Worm (Caenorhabditis elegans) whole organism, L1 larva: ENCODE measurements around the gene F47B10.6.
A peak's percentile ranks its signal among the peaks of the same experiment; 100 is the strongest.

ENCODE experiments used
- C04F5.9 ChIP-seq: sonication (generic microtip); optimal IDR thresholded peaks from 2 replicates; lab custom pipeline; 2016; ENCODE audit warnings: missing genetic modification characterization, missing compliant biosample characterization
- C16A3.4 ChIP-seq: fragments of 150-350 bp; optimal IDR thresholded peaks from 2 replicates; lab custom pipeline; 2014; ENCODE audit warnings: missing biosample characterization, missing genetic modification characterization
- aly-2 ChIP-seq: fragments of 150-350 bp; optimal IDR thresholded peaks from 2 replicates; lab custom pipeline; 2014; ENCODE audit warnings: missing biosample characterization, missing genetic modification characterization
- blmp-1 ChIP-seq: fragments of 150-350 bp; optimal IDR thresholded peaks from 2 replicates; lab custom pipeline; 2014; ENCODE audit warnings: missing biosample characterization, missing genetic modification characterization
- ceh-90 ChIP-seq: sonication (generic microtip); optimal IDR thresholded peaks from 2 replicates; lab custom pipeline; 2016; ENCODE audit warnings: missing genetic modification characterization, missing compliant biosample characterization
- ces-1 ChIP-seq: fragments of 150-350 bp; optimal IDR thresholded peaks from 2 replicates; lab custom pipeline; 2014; ENCODE audit warnings: missing biosample characterization, missing genetic modification reagents, missing genetic modification characterization
- dpl-1 ChIP-seq, 3 experiments: fragments of 150-350 bp in 2 of 3; sonication (generic microtip) in 1 of 3; optimal IDR thresholded peaks; 2 replicates each; lab custom pipeline; 2014 to 2017; ENCODE audit warnings: missing biosample characterization in 3 of 3, missing genetic modification characterization in 3 of 3, missing genetic modification reagents in 3 of 3
- efl-1 ChIP-seq, 4 experiments: fragments of 150-350 bp; optimal IDR thresholded peaks in 3 of 4; peaks in 1 of 4; 1 replicate in 1 of 4; 2 replicates in 3 of 4; lab custom pipeline; 2014; ENCODE audit warnings: missing biosample characterization in 2 of 4, missing genetic modification characterization in 2 of 4, missing genetic modification reagents in 2 of 4
- egl-13 ChIP-seq: sonication (generic microtip); optimal IDR thresholded peaks from 2 replicates; lab custom pipeline; 2016; ENCODE audit warnings: missing genotype, missing genetic modification reagents, missing genetic modification characterization, missing compliant biosample characterization
- fkh-8 ChIP-seq: sonication (generic microtip); optimal IDR thresholded peaks from 2 replicates; lab custom pipeline; 2016; ENCODE audit warnings: mild to moderate bottlenecking, missing genetic modification characterization, missing compliant biosample characterization
- hlh-4 ChIP-seq: sonication (generic microtip); optimal IDR thresholded peaks from 2 replicates; lab custom pipeline; 2016; ENCODE audit warnings: mild to moderate bottlenecking, missing genetic modification characterization, missing compliant biosample characterization
- hpl-2 ChIP-seq: fragments of 150-350 bp; optimal IDR thresholded peaks from 2 replicates; lab custom pipeline; 2014; ENCODE audit warnings: missing biosample characterization, missing genetic modification reagents, missing genetic modification characterization
- irx-1 ChIP-seq: sonication (generic microtip); optimal IDR thresholded peaks from 2 replicates; lab custom pipeline; 2016; ENCODE audit warnings: missing genetic modification characterization, missing compliant biosample characterization
- lin-14 ChIP-seq: fragments of 200-800 bp; sonication (Bioruptor generic); optimal IDR thresholded peaks from 2 replicates; lab custom pipeline; 2018; ENCODE audit warnings: mild to moderate bottlenecking, missing genetic modification characterization, moderate library complexity, missing compliant biosample characterization
- lin-15B ChIP-seq: fragments of 150-350 bp; sonication (generic microtip); optimal IDR thresholded peaks from 3 replicates; lab custom pipeline; 2014; ENCODE audit warnings: missing biosample characterization, missing genetic modification characterization
- lin-39 ChIP-seq: fragments of 150-350 bp; optimal IDR thresholded peaks from 2 replicates; lab custom pipeline; 2014; ENCODE audit warnings: missing biosample characterization, missing genetic modification reagents, missing genetic modification characterization
- mdl-1 ChIP-seq, 2 experiments: fragments of 150-350 bp; optimal IDR thresholded peaks; 2 replicates each; lab custom pipeline; 2014 to 2017; ENCODE audit warnings: missing biosample characterization in 2 of 2, missing genetic modification characterization in 2 of 2, inconsistent platforms in 1 of 2
- mef-2 ChIP-seq: fragments of 150-350 bp; optimal IDR thresholded peaks from 2 replicates; lab custom pipeline; 2014; ENCODE audit warnings: missing biosample characterization, missing genetic modification characterization
- mep-1 ChIP-seq: fragments of 150-350 bp; optimal IDR thresholded peaks from 2 replicates; lab custom pipeline; 2014; ENCODE audit warnings: missing biosample characterization, missing genetic modification characterization
- nhr-47 ChIP-seq: sonication (generic microtip); optimal IDR thresholded peaks from 2 replicates; lab custom pipeline; 2016; ENCODE audit warnings: mild to moderate bottlenecking, missing genetic modification characterization, moderate library complexity, missing compliant biosample characterization
- nhr-85 ChIP-seq: sonication (generic microtip); peaks from one replicate; lab custom pipeline; 2016; ENCODE audit warnings: missing genetic modification characterization, inconsistent platforms, missing compliant biosample characterization
- nhr-90 ChIP-seq: sonication (generic microtip); optimal IDR thresholded peaks from 2 replicates; lab custom pipeline; 2016; ENCODE audit warnings: mild to moderate bottlenecking, missing genetic modification characterization, missing compliant biosample characterization; ENCODE audit not compliant: poor library complexity
- pax-3 ChIP-seq: fragments of 200-800 bp; sonication (Bioruptor generic); optimal IDR thresholded peaks from 2 replicates; lab custom pipeline; 2018; ENCODE audit warnings: mild to moderate bottlenecking, missing genetic modification characterization, moderate library complexity, missing compliant biosample characterization
- skn-1 ChIP-seq: fragments of 150-350 bp; optimal IDR thresholded peaks from 2 replicates; lab custom pipeline; 2014; ENCODE audit warnings: missing biosample characterization, missing genetic modification characterization
- sox-4 ChIP-seq: sonication (generic microtip); optimal IDR thresholded peaks from 2 replicates; lab custom pipeline; 2016; ENCODE audit warnings: missing genetic modification characterization, missing compliant biosample characterization
- sptf-1 ChIP-seq: fragments of 150-350 bp; optimal IDR thresholded peaks from 2 replicates; lab custom pipeline; 2014; ENCODE audit warnings: missing biosample characterization, missing genetic modification characterization
- swsn-7 ChIP-seq: sonication (generic microtip); optimal IDR thresholded peaks from 2 replicates; lab custom pipeline; 2016; ENCODE audit warnings: missing genetic modification characterization, missing compliant biosample characterization
- unc-130 ChIP-seq: fragments of 150-350 bp; optimal IDR thresholded peaks from 2 replicates; lab custom pipeline; 2017; ENCODE audit warnings: missing biosample characterization, missing genetic modification characterization, inconsistent platforms
- unc-86 ChIP-seq: sonication (generic microtip); optimal IDR thresholded peaks from 2 replicates; lab custom pipeline; 2016; ENCODE audit warnings: missing genetic modification characterization, missing compliant biosample characterization
- unc-98 ChIP-seq: fragments of 200-800 bp; sonication (Bioruptor generic); IDR thresholded peaks from 2 replicates; pipeline ENCODE4 v1.3.6; 2022; ENCODE audit warnings: missing genetic modification characterization, missing compliant biosample characterization
- ztf-4 ChIP-seq: fragments of 150-350 bp; optimal IDR thresholded peaks from 2 replicates; lab custom pipeline; 2014; ENCODE audit warnings: missing biosample characterization, missing genetic modification characterization

F47B10.6 gene

ce11 chrX:10859211-10859610 lies 29.1 kb upstream of the F47B10.6 start, which contains the start of gene pgp-5:
TSS of gene pgp-5 (minus strand) at chrX:10859297.
- TF ChIP-seq irx-1 (tag; lab: Kevin White, UChicago) (no peak), ces-1 (GFP tag; lab: Kevin White, UChicago) (no peak), pax-3 (no peak), ceh-90 (tag; lab: Kevin White, UChicago) (no peak), mdl-1 (tag; optimal IDR thresholded peaks at IDR 0.05; lab: Kevin White, UChicago) (no peak), nhr-90 (no peak), nhr-85 (no peak), ztf-4 (tag; lab: Kevin White, UChicago) (no peak)

ce11 chrX:10859622-10860021 lies 28.7 kb upstream of the F47B10.6 start:
- TF ChIP-seq C04F5.9 (tag; lab: Kevin White, UChicago) (no peak), dpl-1 (GFP tag; optimal IDR thresholded peaks at IDR 0.05; lab: Kevin White, UChicago) (no peak), lin-14 (no peak), hpl-2 (GFP tag; lab: Kevin White, UChicago) (no peak), unc-130 (tag; lab: Kevin White, UChicago) (no peak), ztf-4 (tag; lab: Kevin White, UChicago) (no peak), swsn-7 (tag; lab: Kevin White, UChicago) (no peak), skn-1 (tag; lab: Kevin White, UChicago) (no peak), hlh-4 (tag; lab: Kevin White, UChicago) (no peak), pax-3 (no peak), nhr-85 (no peak), unc-86 (tag; lab: Kevin White, UChicago) (no peak), fkh-8 (tag; lab: Kevin White, UChicago) (no peak), sptf-1 (tag; lab: Kevin White, UChicago) (no peak)

DNA sequence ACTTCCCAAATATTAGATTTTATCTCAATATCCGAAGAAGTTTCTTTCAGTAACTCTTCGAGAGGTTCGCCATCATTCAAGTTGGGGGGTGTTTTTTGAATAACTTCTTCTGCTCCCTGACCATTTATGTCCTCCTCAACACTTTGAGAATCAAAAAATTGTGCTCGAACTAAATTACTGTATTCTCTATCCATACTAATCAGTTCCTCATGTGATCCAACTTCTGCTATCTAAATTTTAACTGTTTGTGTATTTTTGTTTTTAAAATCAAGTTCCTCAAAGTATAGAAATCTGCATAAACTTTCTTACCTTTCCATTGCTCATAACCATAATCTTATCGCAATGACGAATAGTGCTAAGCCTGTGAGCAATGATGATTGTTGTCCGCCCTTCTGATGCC lies 26.6 kb upstream of the F47B10.6 start:
- TF ChIP-seq blmp-1 (tag; lab: Kevin White, UChicago) (no peak), efl-1 (optimal IDR thresholded peaks at IDR 0.05; lab: Kevin White, UChicago) (no peak), efl-1 (GFP tag; optimal IDR thresholded peaks at IDR 0.05 in 1 of 2; lab: Kevin White, UChicago) (peak in 1 of 2 experiments; percentile 33)

ce11 chrX:10862582-10862981 lies 25.7 kb upstream of the F47B10.6 start:
- no peak for TF ChIP-seq mef-2 (tag; lab: Kevin White, UChicago)
- TF ChIP-seq egl-13 (tag; lab: Kevin White, UChicago) = no peak
- TF ChIP-seq lin-14 = no peak
- no peak for TF ChIP-seq C16A3.4 (tag; lab: Kevin White, UChicago)
- TF ChIP-seq mep-1 = no peak
- no peak for TF ChIP-seq hpl-2 (GFP tag; lab: Kevin White, UChicago)
- no peak for TF ChIP-seq lin-39 (tag; lab: Kevin White, UChicago)
- no peak for TF ChIP-seq nhr-47
- no peak for TF ChIP-seq aly-2 (tag; lab: Kevin White, UChicago)
- TF ChIP-seq ceh-90 (tag; lab: Kevin White, UChicago) = no peak
- TF ChIP-seq irx-1 (tag; lab: Kevin White, UChicago) = no peak

DNA sequence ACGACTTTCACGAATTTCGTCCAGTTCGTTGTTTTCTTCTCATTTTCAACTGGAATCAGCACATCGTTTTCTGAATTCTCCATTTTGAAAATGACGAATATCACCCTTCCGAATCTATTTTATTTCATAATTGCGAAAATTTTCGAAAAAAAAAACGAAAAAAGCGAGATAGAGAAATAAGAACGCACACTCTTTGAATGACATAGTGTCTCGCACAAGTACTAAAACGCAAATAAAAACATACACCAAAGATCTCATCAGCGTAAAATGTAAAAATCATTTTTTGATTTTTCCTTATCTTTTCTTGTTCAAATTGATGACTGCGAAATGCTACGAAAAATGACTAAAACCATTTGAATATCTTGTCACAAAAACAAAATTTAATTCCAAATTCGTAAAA lies 24.0 kb upstream of the F47B10.6 start, which contains the start of gene pgp-8:
TSS of gene pgp-8 (minus strand) at position 101 of the 400 bp plus-strand sequence.
- TF ChIP-seq nhr-85 (peak; percentile 30), ztf-4 (tag; lab: Kevin White, UChicago) (no peak), sox-4 (tag; lab: Kevin White, UChicago) (no peak), sptf-1 (tag; lab: Kevin White, UChicago) (no peak)

DNA sequence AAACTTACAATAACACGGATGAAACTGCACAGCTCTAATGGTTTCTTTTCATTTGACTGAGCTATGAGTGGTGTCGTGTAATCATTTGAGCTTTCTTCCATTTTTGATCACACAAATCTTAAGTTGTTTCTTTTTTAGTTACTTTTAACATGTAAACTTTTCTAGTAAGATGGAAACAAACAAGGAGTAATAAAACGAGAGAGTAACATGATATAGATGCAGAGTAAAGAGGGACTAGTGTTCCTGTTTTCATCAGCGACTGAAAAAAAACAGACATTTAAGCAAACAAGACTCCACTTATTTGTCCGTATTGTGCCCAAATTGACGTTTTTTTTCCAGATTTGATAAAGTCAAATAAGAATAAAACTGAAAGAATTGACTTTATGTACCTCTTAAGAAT lies 18.2 kb upstream of the F47B10.6 start, which contains the start of gene pgp-7:
TSS of gene pgp-7 (minus strand) at position 101 of the 400 bp plus-strand sequence.
- TF ChIP-seq unc-98 (GFP tag; lab: Robert Waterston, UW) (no peak), efl-1 (optimal IDR thresholded peaks at IDR 0.05; lab: Kevin White, UChicago) (no peak), efl-1 (GFP tag; optimal IDR thresholded peaks at IDR 0.05 in 1 of 2; lab: Kevin White, UChicago) (peak in 1 of 2 experiments; percentile 10), lin-15B (no peak)
